Fruit fly (Drosophila melanogaster) whole organism: ENCODE results near the gene Drgx.

ENCODE experiments used
- pan ChIP-seq: fragments of >200 bp; optimal IDR thresholded peaks from 2 replicates; lab custom pipeline; 2017
- usp ChIP-seq: fragments of >200 bp; optimal IDR thresholded peaks from 2 replicates; lab custom pipeline; 2017; ENCODE audit warnings: missing biosample characterization, missing genetic modification characterization, mixed read lengths

DNA sequence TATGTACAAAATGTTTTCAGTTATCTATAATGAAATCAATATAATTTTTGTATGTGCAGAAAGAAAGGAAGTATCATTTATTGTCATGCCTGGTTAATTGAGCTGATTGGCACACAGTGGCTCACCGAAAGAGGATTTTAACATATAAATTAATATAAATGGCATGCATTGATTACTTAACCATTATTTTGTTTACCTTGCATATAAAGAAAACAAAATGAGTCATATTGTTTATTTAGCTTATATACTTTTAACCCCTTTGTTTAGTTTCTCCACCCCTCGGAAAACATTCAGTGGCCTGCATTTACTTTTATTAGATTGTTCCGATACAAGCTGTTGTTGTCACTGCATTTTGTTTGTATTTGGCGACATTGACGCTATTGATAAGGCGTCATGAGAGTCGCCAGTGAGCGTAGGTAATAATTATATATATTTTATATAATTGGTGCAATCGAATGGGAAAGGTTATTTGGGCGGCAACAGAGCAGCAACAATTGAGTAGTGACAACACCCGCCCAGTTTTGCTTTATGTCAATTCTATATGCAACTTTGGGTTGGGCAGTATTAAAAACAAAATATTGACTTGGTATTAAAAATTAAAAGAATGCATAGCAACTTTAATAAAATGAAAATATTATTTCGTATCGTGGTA lies 14.9 kb upstream of the Drgx start:
- TF ChIP-seq pan (lab: Kevin White, UChicago) (no peak), usp (GFP tag; lab: Kevin White, UChicago) (no peak)
